Fruit fly (Drosophila melanogaster): ENCODE measurements around the gene tin.
A peak's percentile ranks its signal among the peaks of the same experiment; 100 is the strongest.

Gene tin

DNA sequence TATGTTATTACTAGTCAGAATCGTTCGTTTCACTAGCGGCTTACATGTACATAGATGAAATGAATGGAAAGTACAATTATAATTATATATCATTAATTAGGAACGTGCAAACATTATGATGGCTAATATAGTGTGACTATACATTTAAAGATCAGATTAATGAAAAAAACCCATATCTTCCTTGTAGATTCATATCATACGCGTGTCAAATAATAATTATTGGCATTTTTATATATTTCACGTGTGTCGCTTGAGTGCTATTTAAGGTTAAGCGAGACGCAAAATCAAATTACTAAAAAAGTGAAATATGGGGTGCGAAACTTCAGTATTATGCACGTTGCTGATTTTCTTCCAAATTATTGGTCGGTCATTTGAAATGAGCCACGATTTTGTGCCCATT lies 28.4 kb downstream of the tin start, which contains the start of gene CheB93a:
Gene CheB93a (plus strand): TSS at position 301 of the 400 bp plus-strand sequence.
- TF ChIP-seq Abd-B (GFP tag; optimal IDR thresholded peaks at IDR 0.05), result no peak
- no peak for TF ChIP-seq sage (GFP tag; optimal IDR thresholded peaks at IDR 0.05)
- TF ChIP-seq CG9705 (GFP tag; optimal IDR thresholded peaks at IDR 0.05), result no peak
- TF ChIP-seq Dif (GFP tag; optimal IDR thresholded peaks at IDR 0.05; ENCODE audit: partially characterized antibody), result no peak
- TF ChIP-seq Hnf4 (GFP tag; optimal IDR thresholded peaks at IDR 0.05), result no peak
- no peak for TF ChIP-seq OdsH (GFP tag; optimal IDR thresholded peaks at IDR 0.05)
- no peak for TF ChIP-seq CG32264 (GFP tag; optimal IDR thresholded peaks at IDR 0.05)
- no peak for TF ChIP-seq ey (GFP tag; optimal IDR thresholded peaks at IDR 0.05)
- no peak for TF ChIP-seq Dfd (GFP tag; optimal IDR thresholded peaks at IDR 0.05)
- no peak for TF ChIP-seq Rel (GFP tag; optimal IDR thresholded peaks at IDR 0.05)
- TF ChIP-seq Rel (tag; optimal IDR thresholded peaks at IDR 0.05), result no peak
- no peak for TF ChIP-seq N (GFP tag; optimal IDR thresholded peaks at IDR 0.05)
- TF ChIP-seq woc (GFP tag; optimal IDR thresholded peaks at IDR 0.05), result no peak
- no peak for TF ChIP-seq GATAd (GFP tag; optimal IDR thresholded peaks at IDR 0.05)
- no peak for TF ChIP-seq dmrt93B (GFP tag; optimal IDR thresholded peaks at IDR 0.05)
- TF ChIP-seq tai (GFP tag; optimal IDR thresholded peaks at IDR 0.05), result no peak

DNA sequence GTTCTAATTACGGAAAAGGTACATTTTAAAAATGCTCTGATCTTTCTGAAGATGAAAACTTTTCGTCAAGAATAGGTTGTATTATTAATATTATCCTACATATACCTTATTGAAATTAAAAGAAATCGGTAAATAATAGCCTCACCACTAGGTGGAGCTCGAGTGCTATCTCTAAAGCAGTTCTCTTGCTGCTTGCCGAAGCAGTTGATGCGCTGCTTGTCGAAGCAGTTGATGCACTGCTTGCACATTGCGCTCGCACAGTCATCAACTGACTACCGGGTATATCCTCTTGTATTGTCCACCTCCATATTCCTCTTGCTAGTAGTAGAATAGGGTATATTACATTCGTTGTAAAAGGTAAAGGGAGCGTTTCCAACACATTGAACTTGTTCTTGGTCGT lies 29.6 kb downstream of the tin start:
- no peak for TF ChIP-seq br (GFP tag; optimal IDR thresholded peaks at IDR 0.05)
- TF ChIP-seq Hr78 (GFP tag; optimal IDR thresholded peaks at IDR 0.05), result no peak
- TF ChIP-seq dl (GFP tag; optimal IDR thresholded peaks at IDR 0.05; ENCODE audit: insufficient read depth in 1 of 2, partially characterized antibody in 2 of 2), result no peak
- no peak for TF ChIP-seq HLH106 (tag; optimal IDR thresholded peaks at IDR 0.05)
- no peak for TF ChIP-seq Vsx2 (GFP tag; optimal IDR thresholded peaks at IDR 0.05; ENCODE audit: partially characterized antibody)
- peak; percentile 44 for TF ChIP-seq Myc (optimal IDR thresholded peaks at IDR 0.05)

DNA sequence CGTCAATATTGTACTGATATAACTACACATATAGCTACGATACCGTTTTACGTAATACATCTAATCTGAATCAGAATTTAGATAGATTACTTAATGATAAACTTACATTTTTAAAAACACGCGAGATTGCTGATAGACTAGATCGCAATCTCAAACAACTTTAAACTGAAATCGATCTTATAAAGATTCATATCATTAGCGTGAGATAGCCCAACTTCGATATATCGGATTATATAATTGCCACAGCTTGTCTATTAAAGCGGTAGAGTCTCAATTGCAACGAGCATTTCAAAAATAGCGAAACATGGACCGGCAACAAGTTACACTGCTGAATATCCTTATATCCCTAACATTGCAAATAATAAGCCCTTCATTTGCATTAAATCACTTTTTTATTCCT lies 30.0 kb downstream of the tin start, which contains the start of gene CheB93b:
Gene CheB93b (plus strand): TSS at position 301 of the 400 bp plus-strand sequence.
- TF ChIP-seq Jra (GFP tag; optimal IDR thresholded peaks at IDR 0.05) (no peak), Sp1 (GFP tag; optimal IDR thresholded peaks at IDR 0.05) (no peak), woc (GFP tag; optimal IDR thresholded peaks at IDR 0.05) (no peak), N (GFP tag; optimal IDR thresholded peaks at IDR 0.05) (no peak), ey (GFP tag; optimal IDR thresholded peaks at IDR 0.05) (no peak), Hr78 (GFP tag; optimal IDR thresholded peaks at IDR 0.05) (no peak), brk (GFP tag; optimal IDR thresholded peaks at IDR 0.05) (no peak), dmrt93B (GFP tag; optimal IDR thresholded peaks at IDR 0.05) (no peak), Hnf4 (GFP tag; optimal IDR thresholded peaks at IDR 0.05) (no peak)

DNA sequence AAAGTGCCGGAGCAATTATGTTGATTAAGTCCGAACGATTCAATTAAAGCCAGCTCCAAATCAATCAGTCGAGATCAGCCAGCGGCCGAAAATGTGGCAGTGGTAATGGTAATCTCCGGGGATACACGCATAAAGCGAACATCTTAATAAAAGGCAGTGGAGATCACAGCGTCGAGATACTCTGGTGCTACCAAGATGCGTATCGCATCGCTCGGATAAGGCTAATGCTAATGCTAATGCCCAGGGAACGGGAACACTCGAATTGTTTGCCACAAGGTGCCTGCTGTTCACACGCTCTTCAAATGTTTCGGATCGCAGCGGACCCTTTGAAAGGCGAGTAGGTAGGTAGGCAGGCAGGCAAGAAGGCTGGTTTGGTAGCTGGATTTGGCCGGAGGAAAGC lies 35.4 kb downstream of the tin start:
- TF ChIP-seq GATAd (GFP tag; optimal IDR thresholded peaks at IDR 0.05) (no peak), rgr (GFP tag; optimal IDR thresholded peaks at IDR 0.05) (no peak), ey (GFP tag; optimal IDR thresholded peaks at IDR 0.05) (no peak)

DNA sequence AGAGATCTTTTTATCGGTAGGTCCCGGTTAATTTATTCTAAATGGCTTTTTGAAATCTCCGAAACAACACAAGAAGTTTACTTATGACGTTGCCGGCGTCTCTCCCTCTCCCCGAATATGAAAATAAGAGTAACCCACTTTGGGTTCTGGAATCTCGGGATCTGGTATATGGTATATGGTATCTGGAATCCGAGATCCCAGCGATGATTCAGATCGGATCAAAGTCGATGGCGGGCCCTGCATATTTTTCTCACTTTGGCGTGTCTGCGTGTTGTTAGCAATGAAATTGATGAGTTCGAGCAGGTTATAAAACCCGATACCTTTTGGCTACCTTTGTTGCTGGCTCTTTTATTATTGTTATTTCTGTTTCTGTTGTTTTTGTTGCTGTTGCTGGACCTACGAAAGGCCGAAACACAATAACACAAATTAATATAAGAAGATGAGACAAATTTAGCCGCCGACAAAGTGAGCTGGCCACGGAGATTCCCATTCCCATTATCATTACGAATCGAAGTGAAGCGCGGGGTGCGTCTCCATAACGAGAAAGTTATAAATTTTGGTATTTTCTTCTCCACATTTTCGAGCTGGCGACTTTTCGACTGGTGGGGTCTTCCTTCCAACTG lies 36.4 kb downstream of the tin start:
- TF ChIP-seq sv (GFP tag; optimal IDR thresholded peaks at IDR 0.05) (no peak), brk (GFP tag; optimal IDR thresholded peaks at IDR 0.05) (no peak), Dif (GFP tag; optimal IDR thresholded peaks at IDR 0.05; ENCODE audit: partially characterized antibody) (no peak), br (GFP tag; optimal IDR thresholded peaks at IDR 0.05) (no peak), lola (GFP tag; optimal IDR thresholded peaks at IDR 0.05) (no peak), CrebA (GFP tag; optimal IDR thresholded peaks at IDR 0.05; ENCODE audit: borderline replicate concordance) (no peak), Hr78 (GFP tag; optimal IDR thresholded peaks at IDR 0.05) (no peak), foxo (GFP tag; optimal IDR thresholded peaks at IDR 0.05) (no peak), woc (GFP tag; optimal IDR thresholded peaks at IDR 0.05) (no peak), Jra (GFP tag; optimal IDR thresholded peaks at IDR 0.05) (no peak), OdsH (GFP tag; optimal IDR thresholded peaks at IDR 0.05) (no peak), ey (GFP tag; optimal IDR thresholded peaks at IDR 0.05) (no peak), rgr (GFP tag; optimal IDR thresholded peaks at IDR 0.05) (no peak), dsf (GFP tag; optimal IDR thresholded peaks at IDR 0.05; ENCODE audit: borderline replicate concordance) (no peak), Rel (GFP tag; optimal IDR thresholded peaks at IDR 0.05) (no peak), Rel (tag; optimal IDR thresholded peaks at IDR 0.05) (no peak), HLH106 (tag; optimal IDR thresholded peaks at IDR 0.05) (no peak), Mio (GFP tag; optimal IDR thresholded peaks at IDR 0.05) (no peak), CG9705 (GFP tag; optimal IDR thresholded peaks at IDR 0.05) (no peak), N (GFP tag; optimal IDR thresholded peaks at IDR 0.05) (no peak)

Measured in whole organism, wandering third instar larva.